Worm (Caenorhabditis elegans) whole organism, early embryonic: ENCODE results near the gene tdc-1.

ENCODE experiments used
- B0310.2 ChIP-seq: sonication (generic microtip); optimal IDR thresholded peaks from 2 replicates; lab custom pipeline; 2016; ENCODE audit warnings: mild to moderate bottlenecking, missing genetic modification characterization, missing compliant biosample characterization
- ama-1 ChIP-seq: fragments of 150-350 bp; optimal IDR thresholded peaks from 2 replicates; lab custom pipeline; 2014

DNA sequence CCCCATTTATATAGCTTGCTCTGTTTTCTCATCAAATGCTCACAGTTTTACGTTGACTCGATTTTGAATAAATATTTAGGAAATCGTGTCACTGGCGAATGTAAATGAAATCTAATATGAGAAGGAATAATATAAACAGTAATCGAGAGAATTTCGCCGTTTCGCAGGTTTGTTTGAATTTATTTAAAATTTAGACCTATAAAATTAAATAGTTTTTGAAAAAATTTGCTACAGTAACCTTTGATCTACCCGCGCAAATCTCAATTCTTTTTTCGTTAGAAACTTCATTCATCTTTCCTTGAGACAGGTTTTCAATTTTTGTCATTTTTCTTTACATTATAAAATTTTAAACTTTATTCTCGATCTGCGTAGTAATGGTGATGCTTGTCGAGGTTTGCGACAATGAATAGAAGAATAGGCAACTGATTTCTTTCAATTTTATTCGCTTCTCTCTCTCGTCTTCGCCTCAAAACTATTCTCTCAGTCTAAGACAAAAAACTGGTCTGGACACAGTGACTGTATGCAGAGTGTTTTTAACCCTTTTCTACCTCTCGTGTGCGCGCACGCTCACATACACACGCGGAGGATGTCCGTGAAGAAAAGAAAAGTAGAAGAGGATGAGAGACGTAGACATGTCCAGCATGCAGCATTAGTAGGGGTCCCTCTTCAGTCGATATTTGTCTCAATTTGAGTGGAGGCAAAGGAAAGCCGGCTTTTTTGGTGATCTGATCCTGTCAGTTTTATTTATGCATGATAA lies 47.9 kb upstream of the tdc-1 start, which contains the start of gene dab-1:
- TF ChIP-seq ama-1 (lab: Kevin White, UChicago), result peak; percentile 80
- TF ChIP-seq B0310.2 (tag; lab: Kevin White, UChicago), result no peak
